Worm (Caenorhabditis elegans): ENCODE measurements around the gene Y53C12A.8.

The Y53C12A.8 gene

DNA sequence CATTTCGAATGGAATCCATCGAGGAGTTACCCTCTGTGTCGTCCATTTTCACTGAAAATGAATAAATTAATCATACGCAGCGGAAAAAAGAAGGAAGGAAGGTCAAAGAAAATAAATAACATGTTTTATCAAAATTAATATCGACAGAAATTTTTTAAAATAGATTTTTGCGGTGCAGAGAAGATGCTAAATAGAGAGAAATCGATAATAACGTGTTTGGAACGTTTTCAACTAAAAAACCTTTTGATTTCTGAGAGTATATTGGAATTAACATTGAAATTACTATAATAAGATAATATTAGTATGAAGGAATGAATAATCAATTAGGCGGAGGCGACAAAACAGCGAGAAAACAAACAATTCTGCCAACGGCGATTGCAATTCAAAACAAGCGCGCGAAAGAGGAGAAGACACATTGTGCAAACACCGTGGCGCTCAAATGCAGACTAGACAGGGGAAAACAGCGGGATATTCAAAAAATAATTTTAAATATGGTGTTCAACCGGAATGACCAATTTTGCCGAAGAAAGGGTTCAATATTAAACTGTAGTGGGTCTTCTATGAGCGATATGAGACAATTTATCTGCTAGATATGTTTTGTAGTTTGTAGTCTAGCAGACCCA, 16.3 kb upstream of the Y53C12A.8 start, which contains the start of gene wee-1.3 (continued):
- TF ChIP-seq hlh-15 (tag; optimal IDR thresholded peaks at IDR 0.05) (no peak), mec-3 (tag; optimal IDR thresholded peaks at IDR 0.05; ENCODE audit: borderline replicate concordance) (no peak), dve-1 (tag; optimal IDR thresholded peaks at IDR 0.05) (peak; percentile 22), pqm-1 (tag; optimal IDR thresholded peaks at IDR 0.05) (no peak), lim-6 (tag; optimal IDR thresholded peaks at IDR 0.05) (no peak), ceh-31 (tag; optimal IDR thresholded peaks at IDR 0.05) (peak; percentile 54), unc-55 (GFP tag; optimal IDR thresholded peaks at IDR 0.05) (no peak), K09A11.1 (tag; optimal IDR thresholded peaks at IDR 0.05; ENCODE audit: insufficient read depth) (no peak), nhr-232 (tag; optimal IDR thresholded peaks at IDR 0.05) (no peak), pax-1 (tag; optimal IDR thresholded peaks at IDR 0.05) (peak; percentile 5), unc-86 (tag; optimal IDR thresholded peaks at IDR 0.05) (no peak), ets-4 (tag; optimal IDR thresholded peaks at IDR 0.05) (no peak), ama-1 (optimal IDR thresholded peaks at IDR 0.05) (no peak)

DNA sequence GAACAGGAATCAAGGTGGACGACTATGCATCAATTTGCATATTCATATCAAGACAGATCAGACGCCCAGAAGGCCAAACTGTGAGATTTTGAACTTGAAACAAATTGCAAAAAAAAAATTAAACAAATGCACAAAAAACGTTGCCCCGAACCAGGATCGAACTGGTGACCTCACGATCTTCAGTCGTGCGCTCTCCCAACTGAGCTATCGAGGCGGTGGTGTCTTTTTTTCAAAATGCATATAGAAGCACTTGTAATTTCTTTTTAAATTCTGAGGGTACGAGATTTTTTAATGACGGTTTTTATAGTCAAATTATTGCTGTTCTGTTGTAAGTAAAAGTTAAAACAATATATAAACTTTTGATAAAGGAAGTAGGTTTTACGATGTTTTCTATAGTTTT, 12.8 kb upstream of the Y53C12A.8 start:
- no peak for TF ChIP-seq zip-5 (tag; optimal IDR thresholded peaks at IDR 0.05)
- TF ChIP-seq C08G9.2 (tag; optimal IDR thresholded peaks at IDR 0.05): no peak
- no peak for TF ChIP-seq hlh-13 (GFP tag; optimal IDR thresholded peaks at IDR 0.05)
- TF ChIP-seq ceh-22 (tag; optimal IDR thresholded peaks at IDR 0.05): no peak
- no peak for TF ChIP-seq hlh-30 (tag; optimal IDR thresholded peaks at IDR 0.05; ENCODE audit: insufficient read depth)
- no peak for TF ChIP-seq fax-1 (tag; optimal IDR thresholded peaks at IDR 0.05)
- no peak for TF ChIP-seq madf-2 (tag; optimal IDR thresholded peaks at IDR 0.05)
- TF ChIP-seq eyg-1 (tag; optimal IDR thresholded peaks at IDR 0.05): no peak
- no peak for TF ChIP-seq unc-3 (GFP tag; conservative IDR thresholded peaks at IDR 0.05)
- no peak for TF ChIP-seq unc-3 (tag; optimal IDR thresholded peaks at IDR 0.05)

DNA sequence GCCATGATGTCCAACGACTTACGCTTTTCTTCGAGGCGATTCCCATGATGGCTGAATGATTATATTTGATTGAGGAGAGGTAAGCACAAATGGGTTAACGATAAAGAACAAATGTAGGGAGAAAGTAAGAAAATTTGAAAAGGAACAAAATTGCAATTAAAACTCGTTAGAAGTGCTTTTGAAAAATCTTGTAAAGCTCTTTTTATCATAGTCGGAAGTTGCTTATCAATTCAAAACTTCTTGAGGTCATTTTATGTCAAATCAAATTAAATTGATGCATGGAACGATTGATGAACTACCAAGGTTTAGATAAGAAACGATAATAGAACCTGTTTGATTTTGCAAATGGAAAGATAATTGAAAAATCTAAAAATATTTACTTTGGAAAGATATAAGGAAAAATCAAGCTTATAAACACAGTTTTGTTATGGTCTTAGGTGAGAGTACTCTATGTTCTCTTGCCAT, 8.6 kb upstream of the Y53C12A.8 start, which contains the start of gene glt-5:
Gene glt-5, minus strand, starts transcription at position 51 of the 465 bp plus-strand sequence.
- TF ChIP-seq gmeb-2 (tag; optimal IDR thresholded peaks at IDR 0.05): no peak
- TF ChIP-seq ama-1 (optimal IDR thresholded peaks at IDR 0.05): no peak

DNA sequence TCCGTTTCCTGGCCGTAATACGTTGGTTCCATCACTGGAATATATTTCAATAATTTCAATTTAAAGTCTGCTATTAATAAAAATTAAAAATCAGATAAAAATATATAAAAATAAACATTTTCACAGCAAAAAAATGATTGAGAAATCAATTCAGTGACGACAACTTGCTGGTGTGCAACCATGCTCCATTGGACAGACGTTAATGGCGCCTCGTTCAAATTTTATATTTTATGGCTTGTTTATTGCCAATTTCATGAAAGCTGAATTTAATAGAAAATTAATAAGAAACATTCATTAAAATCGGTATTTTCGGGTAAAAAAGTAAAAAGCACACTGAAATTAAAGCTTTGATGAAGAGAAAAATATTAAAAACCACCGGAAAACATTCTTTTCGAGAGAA, 5.9 kb upstream of the Y53C12A.8 start, which contains the start of gene Y53C12A.3:
Gene Y53C12A.3, minus strand, starts transcription at position 34 of the 400 bp plus-strand sequence.
- TF ChIP-seq nfya-1 (tag; optimal IDR thresholded peaks at IDR 0.05): peak; percentile 0
- TF ChIP-seq hlh-30 (tag; optimal IDR thresholded peaks at IDR 0.05; ENCODE audit: insufficient read depth): no peak
- no peak for TF ChIP-seq sox-2 (GFP tag; IDR thresholded peaks at IDR 0.05)
- no peak for TF ChIP-seq pag-3 (tag; optimal IDR thresholded peaks at IDR 0.05; ENCODE audit: borderline replicate concordance)

DNA sequence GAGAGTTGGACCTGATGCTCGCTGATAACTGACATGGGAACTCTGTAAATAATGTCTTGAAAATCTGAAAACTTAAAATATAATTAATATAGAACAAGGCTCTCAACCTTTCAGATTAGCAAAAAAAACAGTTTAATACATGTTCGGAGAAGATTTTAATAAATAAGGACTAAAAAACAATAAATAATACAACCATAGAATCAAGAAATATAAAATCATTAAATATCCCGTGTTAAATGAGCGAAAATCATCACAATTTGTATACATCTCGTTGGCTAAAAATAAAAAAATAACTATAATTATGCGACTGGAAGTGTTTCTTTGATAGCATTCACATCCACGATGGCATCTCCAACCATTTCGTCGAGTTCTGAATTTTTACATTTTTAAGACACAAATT, 4.5 kb upstream of the Y53C12A.8 start, which contains the start of gene Y53C12A.10:
Gene Y53C12A.10, minus strand, starts transcription at position 101 of the 400 bp plus-strand sequence.
- TF ChIP-seq ceh-30 (tag; optimal IDR thresholded peaks at IDR 0.05) (no peak), ceh-24 (tag; optimal IDR thresholded peaks at IDR 0.05) (no peak), ama-1 (optimal IDR thresholded peaks at IDR 0.05) (no peak), pha-2 (tag; optimal IDR thresholded peaks at IDR 0.05) (no peak), lim-6 (tag; optimal IDR thresholded peaks at IDR 0.05) (no peak), ceh-14 (tag; optimal IDR thresholded peaks at IDR 0.05) (no peak), ceh-31 (tag; optimal IDR thresholded peaks at IDR 0.05) (no peak), fax-1 (tag; optimal IDR thresholded peaks at IDR 0.05) (no peak), K09A11.1 (tag; optimal IDR thresholded peaks at IDR 0.05; ENCODE audit: insufficient read depth) (no peak), lin-11 (tag; optimal IDR thresholded peaks at IDR 0.05) (no peak)

DNA sequence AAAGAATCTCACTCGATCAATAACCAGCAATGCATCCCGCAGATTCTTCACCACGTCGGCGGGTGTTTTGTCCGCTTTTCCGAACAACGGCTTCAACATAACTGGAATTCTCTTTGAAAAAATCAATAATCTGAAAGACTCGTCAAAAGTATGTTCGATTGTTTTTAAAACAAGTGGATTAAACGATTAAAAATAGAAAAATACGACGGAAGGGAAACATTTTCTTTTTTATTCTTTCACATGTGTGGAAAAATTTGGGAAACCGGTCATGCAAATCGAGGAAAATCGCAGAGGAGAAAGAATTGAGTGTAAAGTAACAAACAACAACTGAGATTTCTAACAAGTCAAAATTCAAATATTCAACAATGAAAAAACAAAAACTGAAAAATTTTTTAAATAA, 3.3 kb upstream of the Y53C12A.8 start, which contains the start of gene mop-25.2:
Gene mop-25.2, minus strand, starts transcription at position 101 of the 400 bp plus-strand sequence.
- no peak for TF ChIP-seq ceh-18 (tag; optimal IDR thresholded peaks at IDR 0.05)
- no peak for TF ChIP-seq dve-1 (tag; optimal IDR thresholded peaks at IDR 0.05)
- no peak for TF ChIP-seq hlh-30 (tag; optimal IDR thresholded peaks at IDR 0.05; ENCODE audit: insufficient read depth)
- no peak for TF ChIP-seq pax-1 (tag; optimal IDR thresholded peaks at IDR 0.05)
- TF ChIP-seq ttx-3 (tag; optimal IDR thresholded peaks at IDR 0.05): no peak
- TF ChIP-seq K02D7.2 (tag; optimal IDR thresholded peaks at IDR 0.05): no peak
- no peak for TF ChIP-seq ztf-16 (tag; optimal IDR thresholded peaks at IDR 0.05)
- no peak for TF ChIP-seq che-1 (tag; optimal IDR thresholded peaks at IDR 0.05)
- TF ChIP-seq sox-2 (GFP tag; IDR thresholded peaks at IDR 0.05): no peak
- TF ChIP-seq dmd-4 (tag; optimal IDR thresholded peaks at IDR 0.05; ENCODE audit: borderline replicate concordance): no peak
- TF ChIP-seq hlh-15 (tag; optimal IDR thresholded peaks at IDR 0.05): no peak
- TF ChIP-seq C08G9.2 (tag; optimal IDR thresholded peaks at IDR 0.05): no peak
- TF ChIP-seq lim-6 (tag; optimal IDR thresholded peaks at IDR 0.05): no peak
- no peak for TF ChIP-seq fax-1 (tag; optimal IDR thresholded peaks at IDR 0.05)

Measured in whole organism, late embryonic.